Worm (Caenorhabditis elegans) whole organism, L3 larva: ENCODE measurements around the gene F14D2.19.

Experiments used
- ceh-82 ChIP-seq: fragments of 150-350 bp; optimal IDR thresholded peaks from 2 replicates; lab custom pipeline; 2014; ENCODE audit warnings: missing biosample characterization, missing genetic modification characterization
- elt-1 ChIP-seq: fragments of 150-350 bp; optimal IDR thresholded peaks from 2 replicates; lab custom pipeline; 2014; ENCODE audit warnings: missing biosample characterization, missing genetic modification characterization
- elt-3 ChIP-seq, 3 experiments: fragments of 150-350 bp in 1 of 3; sonication (generic microtip) in 2 of 3; optimal IDR thresholded peaks; 2 replicates in 2 of 3; 4 replicates in 1 of 3; lab custom pipeline; 2014 to 2017; ENCODE audit warnings: missing biosample characterization in 3 of 3, missing genetic modification characterization in 3 of 3
- jun-1 ChIP-seq: fragments of 150-350 bp; optimal IDR thresholded peaks from 2 replicates; lab custom pipeline; 2014; ENCODE audit warnings: missing biosample characterization, missing genetic modification reagents, missing genetic modification characterization
- mdl-1 ChIP-seq: fragments of 150-350 bp; optimal IDR thresholded peaks from 2 replicates; lab custom pipeline; 2014; ENCODE audit warnings: missing biosample characterization, missing genetic modification characterization
- nfya-1 ChIP-seq: sonication (generic microtip); optimal IDR thresholded peaks from 2 replicates; lab custom pipeline; 2017; ENCODE audit warnings: missing genetic modification characterization, mild to moderate bottlenecking, missing compliant biosample characterization, antibody characterized with exemption, moderate library complexity; ENCODE audit not compliant: insufficient read depth
- nhr-12 ChIP-seq: fragments of 150-350 bp; optimal IDR thresholded peaks from 2 replicates; lab custom pipeline; 2014; ENCODE audit warnings: missing biosample characterization, missing genetic modification characterization
- pha-4 ChIP-seq: fragments of 150-350 bp; optimal IDR thresholded peaks from 2 replicates; lab custom pipeline; 2014; ENCODE audit warnings: missing biosample characterization, missing genetic modification reagents, missing genetic modification characterization
- skn-1 ChIP-seq: fragments of 150-350 bp; optimal IDR thresholded peaks from 2 replicates; lab custom pipeline; 2014; ENCODE audit warnings: missing biosample characterization, missing genetic modification characterization
- snpc-4 ChIP-seq: fragments of 150-350 bp; optimal IDR thresholded peaks from 2 replicates; lab custom pipeline; 2014; ENCODE audit warnings: missing biosample characterization, missing genetic modification characterization
- unc-62 ChIP-seq: fragments of 150-350 bp; sonication (generic microtip); optimal IDR thresholded peaks from 4 replicates; lab custom pipeline; 2014; ENCODE audit warnings: missing biosample characterization, missing genetic modification reagents, missing genetic modification characterization
- ztf-11 ChIP-seq: fragments of 150-350 bp; optimal IDR thresholded peaks from 2 replicates; lab custom pipeline; 2014; ENCODE audit warnings: missing biosample characterization, missing genetic modification characterization

ce11 chrII:3310957-3311657, 25.8 kb downstream of the F14D2.19 start:
- TF ChIP-seq nfya-1 (tag; lab: Kevin White, UChicago) (no peak), ztf-11 (tag; lab: Kevin White, UChicago) (no peak), mdl-1 (tag; lab: Kevin White, UChicago) (no peak), elt-1 (tag; lab: Kevin White, UChicago) (no peak), skn-1 (tag; lab: Kevin White, UChicago) (no peak), elt-3 (tag; optimal IDR thresholded peaks at IDR 0.05; lab: Kevin White, UChicago) (no peak), unc-62 (GFP tag; lab: Kevin White, UChicago) (no peak), ceh-82 (tag; lab: Kevin White, UChicago) (no peak), jun-1 (tag; lab: Kevin White, UChicago) (no peak), snpc-4 (tag; lab: Kevin White, UChicago) (no peak), nhr-12 (no peak), pha-4 (tag; lab: Kevin White, UChicago) (no peak)
